Worm (Caenorhabditis elegans) whole organism, midembryonic: Measurements from ENCODE around the gene K08B12.3.

Experiments used
- T22C8.4 ChIP-seq: fragments of 200-800 bp; sonication (Bioruptor generic); IDR thresholded peaks from 2 replicates; pipeline ENCODE4 v1.3.6; 2022; ENCODE audit warnings: missing genetic modification characterization, missing compliant biosample characterization
- cog-1 ChIP-seq: sonication (generic microtip); optimal IDR thresholded peaks from 2 replicates; lab custom pipeline; 2016; ENCODE audit warnings: missing genetic modification characterization, missing compliant biosample characterization
- flt-1 ChIP-seq: fragments of 200-800 bp; sonication (Bioruptor generic); IDR thresholded peaks from 2 replicates; pipeline ENCODE4 v1.3.6; 2022; ENCODE audit warnings: missing genetic modification characterization, missing compliant biosample characterization
- klf-2 ChIP-seq: fragments of 200-800 bp; sonication (Bioruptor generic); conservative IDR thresholded peaks from 2 replicates; pipeline ENCODE4 v1.3.6; 2022; ENCODE audit warnings: missing genetic modification reagents, missing genetic modification characterization, missing compliant biosample characterization
- med-1 ChIP-seq: sonication (generic microtip); optimal IDR thresholded peaks from 2 replicates; lab custom pipeline; 2017; ENCODE audit warnings: missing genetic modification characterization, mild to moderate bottlenecking, missing compliant biosample characterization, antibody characterized with exemption, missing genetic modification reagents; ENCODE audit not compliant: insufficient read depth
- tab-1 ChIP-seq: fragments of 200-800 bp; sonication (Bioruptor generic); IDR thresholded peaks from 2 replicates; pipeline ENCODE4 v1.3.6; 2022; ENCODE audit warnings: missing genetic modification characterization, missing compliant biosample characterization
- ztf-23 ChIP-seq: fragments of 200-800 bp; sonication (Bioruptor generic); IDR thresholded peaks from 2 replicates; pipeline ENCODE4 v1.3.6; 2022; ENCODE audit warnings: missing genetic modification reagents, missing genetic modification characterization, missing compliant biosample characterization
- ztf-29 ChIP-seq: fragments of 200-800 bp; sonication (Bioruptor generic); IDR thresholded peaks from 2 replicates; pipeline ENCODE4 v1.3.6; 2022; ENCODE audit warnings: missing genetic modification reagents, missing genetic modification characterization, missing compliant biosample characterization

ce11 chrV:6221292-6221691, 13.7 kb upstream of the K08B12.3 start:
- TF ChIP-seq tab-1 = no peak
- no peak for TF ChIP-seq ztf-23 (GFP tag; lab: Robert Waterston, UW)
- TF ChIP-seq T22C8.4 (GFP tag; lab: Robert Waterston, UW) = no peak
- no peak for TF ChIP-seq ztf-29 (GFP tag; lab: Robert Waterston, UW)
- TF ChIP-seq flt-1 = no peak
- no peak for TF ChIP-seq med-1 (GFP tag; lab: Kevin White, UChicago)
- no peak for TF ChIP-seq klf-2 (GFP tag; lab: Robert Waterston, UW)
- TF ChIP-seq cog-1 (tag; lab: Kevin White, UChicago) = no peak
